Worm (Caenorhabditis elegans) whole organism, midembryonic: ENCODE data around the gene rpc-11.

Source experiments
- flt-1 ChIP-seq: fragments of 200-800 bp; sonication (Bioruptor generic); IDR thresholded peaks from 2 replicates; pipeline ENCODE4 v1.3.6; 2022; ENCODE audit warnings: missing genetic modification characterization, missing compliant biosample characterization
- klf-2 ChIP-seq: fragments of 200-800 bp; sonication (Bioruptor generic); conservative IDR thresholded peaks from 2 replicates; pipeline ENCODE4 v1.3.6; 2022; ENCODE audit warnings: missing genetic modification reagents, missing genetic modification characterization, missing compliant biosample characterization
- tab-1 ChIP-seq: fragments of 200-800 bp; sonication (Bioruptor generic); IDR thresholded peaks from 2 replicates; pipeline ENCODE4 v1.3.6; 2022; ENCODE audit warnings: missing genetic modification characterization, missing compliant biosample characterization
- ztf-23 ChIP-seq: fragments of 200-800 bp; sonication (Bioruptor generic); IDR thresholded peaks from 2 replicates; pipeline ENCODE4 v1.3.6; 2022; ENCODE audit warnings: missing genetic modification reagents, missing genetic modification characterization, missing compliant biosample characterization
- ztf-29 ChIP-seq: fragments of 200-800 bp; sonication (Bioruptor generic); IDR thresholded peaks from 2 replicates; pipeline ENCODE4 v1.3.6; 2022; ENCODE audit warnings: missing genetic modification reagents, missing genetic modification characterization, missing compliant biosample characterization

DNA sequence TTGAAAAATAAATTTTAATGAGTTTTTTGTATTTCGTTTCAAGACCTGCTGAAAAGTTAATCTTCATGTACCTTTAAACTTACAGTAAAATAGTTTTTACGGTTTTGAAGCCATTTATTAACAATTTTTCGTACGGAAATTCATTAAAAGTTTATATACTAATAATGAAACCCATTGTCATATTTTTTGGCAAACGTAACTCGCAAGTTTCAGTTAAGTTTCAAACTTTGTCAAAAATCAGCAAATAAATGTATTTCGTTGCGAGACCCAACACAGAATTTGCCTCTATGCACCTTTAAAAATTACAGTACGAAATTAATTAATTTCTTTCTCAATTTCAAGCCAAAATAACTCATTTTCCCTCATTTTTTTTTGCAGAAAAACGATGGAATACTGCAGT, 10.8 kb upstream of the rpc-11 start, which contains the start of gene jtr-1:
- TF ChIP-seq klf-2 (GFP tag; lab: Robert Waterston, UW) (no peak), flt-1 (GFP tag; lab: Robert Waterston, UW) (no peak), ztf-29 (no peak), ztf-23 (GFP tag; lab: Robert Waterston, UW) (no peak), tab-1 (no peak)
